Worm (Caenorhabditis elegans) whole organism, mixed stage, embryonic: ENCODE measurements around the gene shc-3.

Source experiments
- M03D4.4 ChIP-seq: sonication (generic microtip); optimal IDR thresholded peaks from 2 replicates; lab custom pipeline; 2017; ENCODE audit warnings: mild to moderate bottlenecking, missing genetic modification characterization, missing compliant biosample characterization
- bed-3 ChIP-seq: fragments of 200-800 bp; sonication (Bioruptor generic); optimal IDR thresholded peaks from 3 replicates; lab custom pipeline; 2018; ENCODE audit warnings: mild to moderate bottlenecking, missing genetic modification characterization, moderate library complexity, missing compliant biosample characterization
- blmp-1 ChIP-seq: fragments of 150-350 bp; optimal IDR thresholded peaks from 2 replicates; lab custom pipeline; 2014; ENCODE audit warnings: missing biosample characterization, missing genetic modification characterization
- ceh-39 ChIP-seq: fragments of 150-350 bp; optimal IDR thresholded peaks from 2 replicates; lab custom pipeline; 2014; ENCODE audit warnings: missing biosample characterization, missing genetic modification characterization
- ceh-83 ChIP-seq: fragments of 200-800 bp; sonication (Bioruptor generic); optimal IDR thresholded peaks from 2 replicates; lab custom pipeline; 2018; ENCODE audit warnings: mild to moderate bottlenecking, missing genetic modification characterization, missing compliant biosample characterization
- ces-1 ChIP-seq: fragments of 150-350 bp; optimal IDR thresholded peaks from 2 replicates; lab custom pipeline; 2014; ENCODE audit warnings: missing biosample characterization, missing genetic modification reagents, missing genetic modification characterization
- cnd-1 ChIP-seq: fragments of 200-800 bp; sonication (Bioruptor generic); optimal IDR thresholded peaks from 2 replicates; lab custom pipeline; 2018; ENCODE audit warnings: mild to moderate bottlenecking, missing genetic modification characterization, missing compliant biosample characterization
- drap-1 ChIP-seq: fragments of 200-800 bp; sonication (Bioruptor generic); optimal IDR thresholded peaks from 3 replicates; lab custom pipeline; 2018; ENCODE audit warnings: mild to moderate bottlenecking, missing genetic modification characterization, missing compliant biosample characterization
- elt-1 ChIP-seq: sonication (generic microtip); optimal IDR thresholded peaks from 2 replicates; lab custom pipeline; 2017; ENCODE audit warnings: missing genetic modification characterization, mild to moderate bottlenecking, missing compliant biosample characterization, antibody characterized with exemption, moderate library complexity, borderline replicate concordance; ENCODE audit not compliant: insufficient read depth
- elt-3 ChIP-seq: fragments of 150-350 bp; optimal IDR thresholded peaks from 2 replicates; lab custom pipeline; 2014; ENCODE audit warnings: missing biosample characterization, missing genetic modification characterization
- flh-1 ChIP-seq: fragments of 200-800 bp; sonication (Bioruptor generic); optimal IDR thresholded peaks from 2 replicates; lab custom pipeline; 2018; ENCODE audit warnings: mild to moderate bottlenecking, missing genetic modification characterization, moderate library complexity, missing compliant biosample characterization
- ham-2 ChIP-seq: fragments of 200-800 bp; sonication (Bioruptor generic); optimal IDR thresholded peaks from 2 replicates; lab custom pipeline; 2018; ENCODE audit warnings: mild to moderate bottlenecking, missing genetic modification characterization, missing compliant biosample characterization
- hlh-1 ChIP-seq: fragments of 150-350 bp; optimal IDR thresholded peaks from 2 replicates; lab custom pipeline; 2014; ENCODE audit warnings: missing biosample characterization, missing genetic modification reagents, missing genetic modification characterization
- lin-13 ChIP-seq: fragments of 150-350 bp; optimal IDR thresholded peaks from 2 replicates; lab custom pipeline; 2014; ENCODE audit warnings: missing biosample characterization, missing genetic modification characterization
- lin-32 ChIP-seq: fragments of 200-800 bp; sonication (Bioruptor generic); optimal IDR thresholded peaks from 2 replicates; lab custom pipeline; 2018; ENCODE audit warnings: mild to moderate bottlenecking, missing genetic modification characterization, missing compliant biosample characterization
- lsy-2 ChIP-seq: fragments of 150-350 bp; optimal IDR thresholded peaks from 2 replicates; lab custom pipeline; 2014; ENCODE audit warnings: missing biosample characterization, missing genetic modification characterization
- mab-5 ChIP-seq: fragments of 150-350 bp; optimal IDR thresholded peaks from 2 replicates; lab custom pipeline; 2014; ENCODE audit warnings: missing biosample characterization, missing genetic modification characterization
- mep-1 ChIP-seq: fragments of 150-350 bp; optimal IDR thresholded peaks from 2 replicates; lab custom pipeline; 2017; ENCODE audit warnings: missing biosample characterization, missing genetic modification reagents, missing genetic modification characterization, inconsistent platforms
- nhr-12 ChIP-seq: fragments of 150-350 bp; optimal IDR thresholded peaks from 2 replicates; lab custom pipeline; 2014; ENCODE audit warnings: missing biosample characterization, missing genetic modification characterization
- nhr-28 ChIP-seq: fragments of 150-350 bp; optimal IDR thresholded peaks from 2 replicates; lab custom pipeline; 2014; ENCODE audit warnings: missing biosample characterization, missing genetic modification characterization
- nhr-76 ChIP-seq: sonication (generic microtip); optimal IDR thresholded peaks from 2 replicates; lab custom pipeline; 2017; ENCODE audit warnings: missing biosample characterization, missing genetic modification characterization
- sem-2 ChIP-seq: fragments of 200-800 bp; sonication (Bioruptor generic); optimal IDR thresholded peaks from 2 replicates; lab custom pipeline; 2018; ENCODE audit warnings: mild to moderate bottlenecking, missing genetic modification characterization, missing compliant biosample characterization
- sptf-1 ChIP-seq: sonication (generic microtip); optimal IDR thresholded peaks from 2 replicates; lab custom pipeline; 2017; ENCODE audit warnings: mild to moderate bottlenecking, missing genetic modification characterization, moderate library complexity, missing compliant biosample characterization
- tbx-8 ChIP-seq: fragments of 200-800 bp; sonication (Bioruptor generic); optimal IDR thresholded peaks from 2 replicates; lab custom pipeline; 2018; ENCODE audit warnings: mild to moderate bottlenecking, missing genetic modification characterization, moderate library complexity, missing compliant biosample characterization
- unc-120 ChIP-seq: sonication (generic microtip); optimal IDR thresholded peaks from 2 replicates; lab custom pipeline; 2017; ENCODE audit warnings: missing genetic modification characterization, missing compliant biosample characterization; ENCODE audit not compliant: poor library complexity, severe bottlenecking
- unc-39 ChIP-seq: fragments of 150-350 bp; optimal IDR thresholded peaks from 2 replicates; lab custom pipeline; 2014; ENCODE audit warnings: missing biosample characterization, missing genetic modification characterization
- unc-62 ChIP-seq: fragments of 150-350 bp; optimal IDR thresholded peaks from 2 replicates; lab custom pipeline; 2014; ENCODE audit warnings: missing biosample characterization, missing genetic modification reagents, missing genetic modification characterization
- zip-8 ChIP-seq: fragments of 150-350 bp; optimal IDR thresholded peaks from 2 replicates; lab custom pipeline; 2014; ENCODE audit warnings: missing biosample characterization, missing genetic modification characterization
- ztf-11 ChIP-seq: fragments of 150-350 bp; optimal IDR thresholded peaks from 2 replicates; lab custom pipeline; 2014; ENCODE audit warnings: missing biosample characterization, missing genetic modification characterization

Gene shc-3

ce11 chrX:13702923-13703322 lies 14.4 kb upstream of the shc-3 start:
- no peak for TF ChIP-seq nhr-76
- no peak for TF ChIP-seq lin-32 (GFP tag; lab: Kevin White, UChicago)
- TF ChIP-seq unc-120 (tag; lab: Kevin White, UChicago): no peak
- TF ChIP-seq cnd-1 (tag; lab: Kevin White, UChicago): no peak
- peak; percentile 75 for TF ChIP-seq ces-1

ce11 chrX:13706607-13707006 lies 10.7 kb upstream of the shc-3 start, which contains the start of gene K02D3.1:
Gene K02D3.1 (plus strand): TSS chrX:13706907.
- TF ChIP-seq sptf-1 (tag; lab: Kevin White, UChicago) (no peak), blmp-1 (tag; lab: Kevin White, UChicago) (no peak), mab-5 (no peak), flh-1 (GFP tag; lab: Kevin White, UChicago) (no peak)

ce11 chrX:13709060-13709459 lies 8.3 kb upstream of the shc-3 start:
- TF ChIP-seq unc-39 (tag; lab: Kevin White, UChicago) (no peak), bed-3 (GFP tag; lab: Kevin White, UChicago) (no peak), lin-13 (tag; lab: Kevin White, UChicago) (no peak), unc-62 (GFP tag; lab: Kevin White, UChicago) (no peak), drap-1 (GFP tag; lab: Kevin White, UChicago) (no peak), M03D4.4 (tag; lab: Kevin White, UChicago) (no peak), ztf-11 (tag; lab: Kevin White, UChicago) (no peak), lsy-2 (tag; lab: Kevin White, UChicago) (no peak), sem-2 (no peak), mep-1 (tag; lab: Kevin White, UChicago) (no peak)

- no peak for TF ChIP-seq cnd-1 (tag; lab: Kevin White, UChicago)
- TF ChIP-seq tbx-8 (GFP tag; lab: Kevin White, UChicago): no peak
- TF ChIP-seq bed-3 (GFP tag; lab: Kevin White, UChicago): no peak
- no peak for TF ChIP-seq nhr-76
- no peak for TF ChIP-seq lsy-2 (tag; lab: Kevin White, UChicago)
- TF ChIP-seq unc-39 (tag; lab: Kevin White, UChicago): no peak
- TF ChIP-seq lin-32 (GFP tag; lab: Kevin White, UChicago): no peak
- no peak for TF ChIP-seq flh-1 (GFP tag; lab: Kevin White, UChicago)
- no peak for TF ChIP-seq hlh-1 (tag; lab: Kevin White, UChicago)
- no peak for TF ChIP-seq ces-1
- no peak for TF ChIP-seq blmp-1 (tag; lab: Kevin White, UChicago)
- TF ChIP-seq sem-2: no peak
- TF ChIP-seq unc-62 (GFP tag; lab: Kevin White, UChicago): no peak
These were observed 5.4 kb upstream of the shc-3 start, which contains the start of gene K02D3.2 for ce11 chrX:13711909-13712308. Gene K02D3.2 (minus strand): TSS chrX:13712009.

- TF ChIP-seq mab-5: no peak
- no peak for TF ChIP-seq flh-1 (GFP tag; lab: Kevin White, UChicago)
- no peak for TF ChIP-seq elt-3 (tag; lab: Kevin White, UChicago)
These were observed 4.3 kb upstream of the shc-3 start for ce11 chrX:13712992-13713391.

ce11 chrX:13713857-13714256 lies 3.5 kb upstream of the shc-3 start, which contains the start of gene K11E4.1:
Gene K11E4.1 (plus strand): TSS chrX:13714157.
- no peak for TF ChIP-seq nhr-76
- no peak for TF ChIP-seq lin-32 (GFP tag; lab: Kevin White, UChicago)
- TF ChIP-seq bed-3 (GFP tag; lab: Kevin White, UChicago): no peak
- no peak for TF ChIP-seq lsy-2 (tag; lab: Kevin White, UChicago)
- TF ChIP-seq nhr-28 (tag; lab: Kevin White, UChicago): no peak
- no peak for TF ChIP-seq ztf-11 (tag; lab: Kevin White, UChicago)
- no peak for TF ChIP-seq M03D4.4 (tag; lab: Kevin White, UChicago)
- no peak for TF ChIP-seq drap-1 (GFP tag; lab: Kevin White, UChicago)
- no peak for TF ChIP-seq elt-1 (tag; lab: Kevin White, UChicago)
- no peak for TF ChIP-seq ceh-39 (tag; lab: Kevin White, UChicago)
- TF ChIP-seq sptf-1 (tag; lab: Kevin White, UChicago): no peak
- no peak for TF ChIP-seq ham-2 (GFP tag; lab: Kevin White, UChicago)
- no peak for TF ChIP-seq mep-1 (tag; lab: Kevin White, UChicago)
- no peak for TF ChIP-seq nhr-12
- TF ChIP-seq ceh-83: no peak
- no peak for TF ChIP-seq elt-3 (tag; lab: Kevin White, UChicago)
- TF ChIP-seq lin-13 (tag; lab: Kevin White, UChicago): no peak
- no peak for TF ChIP-seq zip-8 (tag; lab: Kevin White, UChicago)
